Worm (Caenorhabditis elegans): ENCODE measurements around the gene F49H6.5.

DNA sequence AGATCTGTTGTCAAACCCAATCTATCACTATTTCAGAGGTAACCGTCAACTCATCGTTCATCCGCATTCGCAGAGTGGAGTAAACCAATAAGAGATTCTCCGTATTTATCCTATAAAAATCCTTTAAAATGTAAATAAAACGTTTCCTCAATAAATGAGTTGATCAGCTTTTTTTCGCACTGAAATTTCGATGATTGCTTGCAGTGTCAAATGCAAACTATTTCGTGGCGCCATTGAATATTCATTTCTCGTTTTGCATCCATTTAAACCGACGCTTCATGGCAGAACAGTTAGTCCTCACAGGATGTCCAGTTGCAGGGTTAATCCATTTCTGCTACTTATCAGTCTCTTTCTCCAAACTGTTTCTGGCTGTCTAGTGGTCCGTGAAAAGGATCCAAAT, 38.5 kb downstream of the F49H6.5 start, which contains the start of gene F28B1.9:
- TF ChIP-seq rnt-1 (tag; optimal IDR thresholded peaks at IDR 0.05) (no peak), C08G9.2 (tag; optimal IDR thresholded peaks at IDR 0.05) (no peak), unc-55 (GFP tag; optimal IDR thresholded peaks at IDR 0.05) (no peak), unc-86 (tag; optimal IDR thresholded peaks at IDR 0.05) (no peak), fax-1 (tag; optimal IDR thresholded peaks at IDR 0.05) (no peak), ama-1 (optimal IDR thresholded peaks at IDR 0.05) (no peak), ttx-3 (tag; optimal IDR thresholded peaks at IDR 0.05) (no peak), pag-3 (tag; optimal IDR thresholded peaks at IDR 0.05; ENCODE audit: borderline replicate concordance) (no peak), tbx-7 (tag; optimal IDR thresholded peaks at IDR 0.05) (no peak), syd-9 (tag; optimal IDR thresholded peaks at IDR 0.05) (no peak), pqm-1 (tag; optimal IDR thresholded peaks at IDR 0.05) (no peak), elt-2 (tag; optimal IDR thresholded peaks at IDR 0.05) (no peak), ets-4 (tag; optimal IDR thresholded peaks at IDR 0.05) (no peak)
